Worm (Caenorhabditis elegans) whole organism, late embryonic: ENCODE measurements around the gene twk-48.
A peak's percentile ranks its signal among the peaks of the same experiment; 100 is the strongest.

Experiments used
- C08G9.2 ChIP-seq: sonication (generic microtip); optimal IDR thresholded peaks from 2 replicates; lab custom pipeline; 2016; ENCODE audit warnings: mild to moderate bottlenecking, missing genetic modification characterization, moderate library complexity, missing compliant biosample characterization
- K02D7.2 ChIP-seq: sonication (generic microtip); optimal IDR thresholded peaks from 2 replicates; lab custom pipeline; 2017; ENCODE audit warnings: mild to moderate bottlenecking, missing genetic modification characterization, missing compliant biosample characterization
- K09A11.1 ChIP-seq: sonication (generic microtip); optimal IDR thresholded peaks from 2 replicates; lab custom pipeline; 2017; ENCODE audit warnings: antibody characterized with exemption, mild to moderate bottlenecking, missing genetic modification characterization, missing compliant biosample characterization; ENCODE audit not compliant: insufficient read depth
- T23F11.4 ChIP-seq: fragments of 200-800 bp; sonication (Bioruptor generic); optimal IDR thresholded peaks from 2 replicates; lab custom pipeline; 2018; ENCODE audit warnings: mild to moderate bottlenecking, missing genetic modification characterization, missing compliant biosample characterization
- ceh-14 ChIP-seq: sonication (generic microtip); optimal IDR thresholded peaks from 2 replicates; lab custom pipeline; 2016; ENCODE audit warnings: missing genotype, missing genetic modification characterization, missing compliant biosample characterization
- ceh-19 ChIP-seq: fragments of 200-800 bp; sonication (Bioruptor generic); optimal IDR thresholded peaks from 2 replicates; lab custom pipeline; 2018; ENCODE audit warnings: mild to moderate bottlenecking, missing genetic modification characterization, missing compliant biosample characterization
- ceh-22 ChIP-seq: sonication (generic microtip); optimal IDR thresholded peaks from 2 replicates; lab custom pipeline; 2017; ENCODE audit warnings: missing biosample characterization, missing genetic modification characterization
- ceh-24 ChIP-seq: sonication (generic microtip); optimal IDR thresholded peaks from 2 replicates; lab custom pipeline; 2016; ENCODE audit warnings: mild to moderate bottlenecking, missing genetic modification characterization, missing compliant biosample characterization
- ceh-31 ChIP-seq: sonication (generic microtip); optimal IDR thresholded peaks from 2 replicates; lab custom pipeline; 2016; ENCODE audit warnings: missing genetic modification characterization, missing compliant biosample characterization
- ceh-34 ChIP-seq: sonication (generic microtip); optimal IDR thresholded peaks from 2 replicates; lab custom pipeline; 2016; ENCODE audit warnings: mild to moderate bottlenecking, missing genetic modification characterization, missing compliant biosample characterization
- ceh-48 ChIP-seq: sonication (generic microtip); optimal IDR thresholded peaks from 2 replicates; lab custom pipeline; 2016; ENCODE audit warnings: missing genetic modification characterization, inconsistent platforms, missing compliant biosample characterization
- ceh-6 ChIP-seq: fragments of 200-800 bp; sonication (Bioruptor generic); optimal IDR thresholded peaks from 2 replicates; lab custom pipeline; 2018; ENCODE audit warnings: mild to moderate bottlenecking, missing genetic modification characterization, missing compliant biosample characterization
- ceh-9 ChIP-seq: sonication (generic microtip); optimal IDR thresholded peaks from 2 replicates; lab custom pipeline; 2016; ENCODE audit warnings: mild to moderate bottlenecking, missing genetic modification characterization, inconsistent platforms, missing compliant biosample characterization
- dve-1 ChIP-seq: sonication (generic microtip); optimal IDR thresholded peaks from 2 replicates; lab custom pipeline; 2017; ENCODE audit warnings: antibody characterized with exemption, mild to moderate bottlenecking, missing genetic modification characterization, missing compliant biosample characterization
- elt-2 ChIP-seq: sonication (generic microtip); optimal IDR thresholded peaks from 2 replicates; lab custom pipeline; 2016; ENCODE audit warnings: missing genetic modification reagents, missing genetic modification characterization, missing compliant biosample characterization
- elt-4 ChIP-seq: sonication (generic microtip); optimal IDR thresholded peaks from 2 replicates; lab custom pipeline; 2016; ENCODE audit warnings: missing genetic modification characterization, missing compliant biosample characterization
- ets-4 ChIP-seq: sonication (generic microtip); optimal IDR thresholded peaks from 2 replicates; lab custom pipeline; 2016; ENCODE audit warnings: missing genetic modification characterization, missing compliant biosample characterization
- eyg-1 ChIP-seq: sonication (generic microtip); optimal IDR thresholded peaks from 2 replicates; lab custom pipeline; 2016; ENCODE audit warnings: missing genotype, missing genetic modification characterization, missing compliant biosample characterization
- fax-1 ChIP-seq: sonication (generic microtip); optimal IDR thresholded peaks from 2 replicates; lab custom pipeline; 2016; ENCODE audit warnings: missing genotype, missing genetic modification characterization, missing compliant biosample characterization
- fkh-10 ChIP-seq: fragments of 150-350 bp; optimal IDR thresholded peaks from 2 replicates; lab custom pipeline; 2014; ENCODE audit warnings: missing biosample characterization, missing genetic modification reagents, missing genetic modification characterization
- fkh-6 ChIP-seq: sonication (generic microtip); optimal IDR thresholded peaks from 2 replicates; lab custom pipeline; 2016; ENCODE audit warnings: missing genetic modification characterization, missing compliant biosample characterization
- gmeb-2 ChIP-seq: sonication (generic microtip); optimal IDR thresholded peaks from 2 replicates; lab custom pipeline; 2016; ENCODE audit warnings: missing genetic modification characterization, inconsistent platforms, missing compliant biosample characterization
- hlh-30 ChIP-seq: sonication (generic microtip); optimal IDR thresholded peaks from 2 replicates; lab custom pipeline; 2017; ENCODE audit warnings: antibody characterized with exemption, missing genetic modification characterization, missing compliant biosample characterization; ENCODE audit not compliant: insufficient read depth
- hlh-6 ChIP-seq: sonication (generic microtip); optimal IDR thresholded peaks from 2 replicates; lab custom pipeline; 2016; ENCODE audit warnings: missing genotype, missing genetic modification characterization, missing compliant biosample characterization
- lin-11 ChIP-seq: fragments of 200-800 bp; sonication (Bioruptor generic); optimal IDR thresholded peaks from 2 replicates; lab custom pipeline; 2018; ENCODE audit warnings: mild to moderate bottlenecking, missing genetic modification characterization, missing compliant biosample characterization
- mec-3 ChIP-seq: sonication (generic microtip); optimal IDR thresholded peaks from 2 replicates; lab custom pipeline; 2016; ENCODE audit warnings: borderline replicate concordance, missing genetic modification characterization, missing compliant biosample characterization
- nfya-1 ChIP-seq: sonication (generic microtip); optimal IDR thresholded peaks from 2 replicates; lab custom pipeline; 2017; ENCODE audit warnings: missing genetic modification characterization, mild to moderate bottlenecking, missing compliant biosample characterization, antibody characterized with exemption, moderate library complexity
- nhr-232 ChIP-seq: sonication (generic microtip); optimal IDR thresholded peaks from 2 replicates; lab custom pipeline; 2016; ENCODE audit warnings: missing genetic modification characterization, missing compliant biosample characterization
- odd-2 ChIP-seq: sonication (generic microtip); optimal IDR thresholded peaks from 2 replicates; lab custom pipeline; 2017; ENCODE audit warnings: antibody characterized with exemption, mild to moderate bottlenecking, missing genetic modification characterization, missing compliant biosample characterization
- pha-2 ChIP-seq: sonication (generic microtip); optimal IDR thresholded peaks from 2 replicates; lab custom pipeline; 2017; ENCODE audit warnings: mild to moderate bottlenecking, missing genetic modification characterization, missing compliant biosample characterization
- pros-1 ChIP-seq: fragments of 150-350 bp; optimal IDR thresholded peaks from 2 replicates; lab custom pipeline; 2014; ENCODE audit warnings: missing biosample characterization, missing genetic modification reagents, missing genetic modification characterization
- ref-2 ChIP-seq: sonication (generic microtip); optimal IDR thresholded peaks from 2 replicates; lab custom pipeline; 2016; ENCODE audit warnings: missing genetic modification characterization, missing compliant biosample characterization
- rnt-1 ChIP-seq: sonication (generic microtip); optimal IDR thresholded peaks from 2 replicates; lab custom pipeline; 2016; ENCODE audit warnings: missing genetic modification characterization, missing compliant biosample characterization
- sox-4 ChIP-seq: sonication (generic microtip); optimal IDR thresholded peaks from 2 replicates; lab custom pipeline; 2017; ENCODE audit warnings: mild to moderate bottlenecking, missing genetic modification characterization, inconsistent platforms, missing compliant biosample characterization
- tbx-2 ChIP-seq: sonication (generic microtip); optimal IDR thresholded peaks from 2 replicates; lab custom pipeline; 2016; ENCODE audit warnings: missing genetic modification characterization, missing compliant biosample characterization
- unc-55 ChIP-seq: sonication (generic microtip); optimal IDR thresholded peaks from 2 replicates; lab custom pipeline; 2017; ENCODE audit warnings: missing biosample characterization, missing genetic modification reagents, missing genetic modification characterization
- unc-86 ChIP-seq: sonication (generic microtip); optimal IDR thresholded peaks from 2 replicates; lab custom pipeline; 2016; ENCODE audit warnings: missing genetic modification characterization, missing compliant biosample characterization

Gene twk-48

DNA sequence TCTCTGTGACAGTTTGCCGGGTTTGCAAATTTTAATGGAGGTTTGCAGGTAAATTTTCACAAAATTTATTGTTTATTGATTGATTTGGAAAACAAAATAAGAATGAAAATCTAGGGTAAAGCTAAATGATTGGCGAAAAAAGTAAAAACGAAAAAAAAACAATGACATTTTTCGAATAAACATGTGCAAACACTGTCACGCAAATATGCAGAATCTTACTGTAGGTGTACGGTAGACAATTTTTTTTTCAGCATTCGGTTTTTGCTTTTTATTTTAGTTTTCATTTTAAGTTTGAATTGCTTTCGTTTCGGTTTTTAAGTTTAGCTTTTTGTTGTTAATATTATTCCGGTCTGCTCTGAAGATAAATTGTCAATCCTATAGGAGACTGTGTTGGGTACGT lies 42.6 kb upstream of the twk-48 start:
- TF ChIP-seq K09A11.1 (tag; lab: Kevin White, UChicago): no peak
- no peak for TF ChIP-seq odd-2 (tag; lab: Kevin White, UChicago)
- TF ChIP-seq, all 69 proteins: peak for 0

DNA sequence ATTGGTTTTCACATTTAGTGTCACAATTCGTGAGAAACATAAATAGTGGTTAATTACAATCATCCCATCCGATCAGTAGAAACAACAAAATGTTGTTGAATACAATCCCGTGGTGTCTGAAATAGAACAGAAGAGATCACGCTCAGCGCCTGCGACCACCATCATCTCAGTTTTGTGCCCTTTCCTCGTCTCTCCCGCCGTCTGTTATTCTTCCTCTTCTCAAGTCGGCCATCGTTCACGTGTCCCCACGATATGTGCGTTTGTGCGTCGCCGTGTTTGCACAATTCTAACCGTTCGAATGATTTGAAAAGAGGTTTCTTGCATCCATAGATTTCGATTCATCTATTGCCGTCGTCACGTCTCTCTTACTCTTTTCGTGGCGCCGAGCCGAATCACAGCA lies 41.8 kb upstream of the twk-48 start, which contains the start of gene panl-3:
Gene panl-3, plus strand, starts transcription at position 294 of the 400 bp plus-strand sequence.
- TF ChIP-seq tbx-2 (tag; lab: Kevin White, UChicago): peak; percentile 77
- TF ChIP-seq nfya-1 (tag; lab: Kevin White, UChicago): peak; percentile 16
- no peak for TF ChIP-seq ceh-24 (tag; lab: Kevin White, UChicago)
- peak; percentile 32 for TF ChIP-seq C08G9.2 (tag; lab: Kevin White, UChicago)
- TF ChIP-seq sox-4 (tag; lab: Kevin White, UChicago): no peak
- no peak for TF ChIP-seq unc-55
- peak; percentile 94 for TF ChIP-seq hlh-30 (tag; lab: Kevin White, UChicago)
- peak; percentile 41 for TF ChIP-seq ceh-31 (tag; lab: Kevin White, UChicago)
- peak; percentile 40 for TF ChIP-seq pros-1 (tag; lab: Kevin White, UChicago)
- peak; percentile 14 for TF ChIP-seq rnt-1 (tag; lab: Kevin White, UChicago)
- TF ChIP-seq K02D7.2 (tag; lab: Kevin White, UChicago): no peak
- no peak for TF ChIP-seq eyg-1
- no peak for TF ChIP-seq ceh-14 (tag; lab: Kevin White, UChicago)
- TF ChIP-seq mec-3 (tag; lab: Kevin White, UChicago): no peak
- TF ChIP-seq unc-86 (tag; lab: Kevin White, UChicago): no peak
- no peak for TF ChIP-seq ceh-22 (tag; lab: Kevin White, UChicago)
- no peak for TF ChIP-seq elt-4 (tag; lab: Kevin White, UChicago)
- TF ChIP-seq fkh-6 (tag; lab: Kevin White, UChicago): no peak
- TF ChIP-seq gmeb-2 (tag; lab: Kevin White, UChicago): no peak
- TF ChIP-seq odd-2 (tag; lab: Kevin White, UChicago): no peak
- no peak for TF ChIP-seq nhr-232 (tag; lab: Kevin White, UChicago)
- TF ChIP-seq T23F11.4 (GFP tag; lab: Kevin White, UChicago): no peak
- peak; percentile 42 for TF ChIP-seq hlh-6 (tag; lab: Kevin White, UChicago)
- TF ChIP-seq ceh-34 (tag; lab: Kevin White, UChicago): peak; percentile 33
- no peak for TF ChIP-seq pha-2 (tag; lab: Kevin White, UChicago)

DNA sequence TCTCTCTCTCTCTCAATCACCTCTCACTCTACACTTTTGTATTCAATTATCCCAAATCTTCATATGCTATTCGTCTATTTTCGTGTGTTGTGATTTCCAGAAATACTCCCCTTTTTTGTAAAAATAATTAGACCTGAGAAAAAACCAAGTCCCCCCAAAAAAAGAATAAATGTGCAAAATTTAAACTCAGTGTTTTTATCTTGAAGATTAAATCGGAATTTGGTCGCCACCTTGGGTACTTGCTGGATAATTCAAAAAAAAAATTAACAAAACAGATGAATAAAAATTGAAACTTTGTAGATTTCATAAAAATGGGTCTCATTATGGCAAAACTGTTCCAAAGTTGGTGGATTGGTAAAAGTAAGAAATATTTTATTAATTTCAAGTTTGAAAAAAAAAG lies 37.6 kb upstream of the twk-48 start, which contains the start of gene arl-5:
Gene arl-5, plus strand, starts transcription at position 301 of the 400 bp plus-strand sequence.
- TF ChIP-seq ceh-48 (tag; lab: Kevin White, UChicago): no peak
- no peak for TF ChIP-seq ceh-9 (tag; lab: Kevin White, UChicago)
- TF ChIP-seq ceh-14 (tag; lab: Kevin White, UChicago): no peak
- no peak for TF ChIP-seq fax-1 (tag; lab: Kevin White, UChicago)
- no peak for TF ChIP-seq pha-2 (tag; lab: Kevin White, UChicago)
- TF ChIP-seq fkh-6 (tag; lab: Kevin White, UChicago): no peak
- no peak for TF ChIP-seq ets-4
- TF ChIP-seq ref-2 (tag; lab: Kevin White, UChicago): no peak
- TF ChIP-seq hlh-6 (tag; lab: Kevin White, UChicago): no peak
- no peak for TF ChIP-seq unc-55
- TF ChIP-seq ceh-19: no peak
- no peak for TF ChIP-seq ceh-6 (GFP tag; lab: Kevin White, UChicago)
- no peak for TF ChIP-seq nhr-232 (tag; lab: Kevin White, UChicago)

DNA sequence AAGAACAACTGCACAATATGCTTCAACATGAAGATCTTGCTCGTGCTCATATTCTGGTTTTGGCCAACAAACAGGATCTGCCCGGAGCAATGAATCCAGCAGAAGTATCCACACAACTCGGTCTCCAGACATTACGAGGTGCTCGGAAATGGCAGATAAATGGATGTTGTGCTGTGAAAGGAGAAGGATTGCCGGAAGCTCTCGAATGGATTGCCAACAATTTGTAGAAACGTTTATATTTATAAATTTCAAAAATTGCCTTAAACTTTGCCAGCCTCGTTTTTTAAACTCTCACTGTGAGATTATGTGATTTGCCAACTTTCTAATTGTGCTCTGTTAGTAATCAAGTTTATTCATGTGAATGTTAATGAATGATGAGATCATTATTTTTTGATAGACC lies 36.8 kb upstream of the twk-48 start:
- TF ChIP-seq dve-1 (tag; lab: Kevin White, UChicago) (no peak), elt-2 (tag; lab: Kevin White, UChicago) (no peak), ceh-48 (tag; lab: Kevin White, UChicago) (no peak), fkh-10 (no peak), rnt-1 (tag; lab: Kevin White, UChicago) (no peak), ceh-22 (tag; lab: Kevin White, UChicago) (no peak), ceh-6 (GFP tag; lab: Kevin White, UChicago) (no peak), lin-11 (tag; lab: Kevin White, UChicago) (no peak), ceh-34 (tag; lab: Kevin White, UChicago) (no peak), fkh-6 (tag; lab: Kevin White, UChicago) (no peak)
- TF ChIP-seq, all 69 proteins: peak for 0
